Worm (Caenorhabditis elegans): ENCODE measurements around the gene daf-2.

The daf-2 gene

ce11 chrIII:2983044-2983443, 57.6 kb downstream of the daf-2 start:
- TF ChIP-seq nhr-77 (tag; optimal IDR thresholded peaks at IDR 0.05) (no peak), C34B4.2 (tag; optimal IDR thresholded peaks at IDR 0.05) (no peak), ceh-82 (tag; optimal IDR thresholded peaks at IDR 0.05) (no peak), zip-4 (GFP tag; optimal IDR thresholded peaks at IDR 0.05) (no peak), F16B12.6 (tag; optimal IDR thresholded peaks at IDR 0.05) (no peak), nhr-84 (tag; optimal IDR thresholded peaks at IDR 0.05) (no peak), snu-23 (GFP tag; optimal IDR thresholded peaks at IDR 0.05) (no peak), isw-1 (GFP tag; IDR thresholded peaks at IDR 0.05) (no peak), unc-98 (GFP tag; IDR thresholded peaks at IDR 0.05) (no peak), fkh-4 (tag; optimal IDR thresholded peaks at IDR 0.05; ENCODE audit: borderline replicate concordance) (no peak), dsc-1 (tag; optimal IDR thresholded peaks at IDR 0.05) (peak; percentile 76), unc-86 (tag; optimal IDR thresholded peaks at IDR 0.05) (no peak), elt-3 (tag; optimal IDR thresholded peaks at IDR 0.05) (no peak), lin-14 (GFP tag; optimal IDR thresholded peaks at IDR 0.05) (no peak), elt-2 (tag; optimal IDR thresholded peaks at IDR 0.05) (no peak), C16A3.4 (tag; optimal IDR thresholded peaks at IDR 0.05) (no peak), mdl-1 (tag; optimal IDR thresholded peaks at IDR 0.05) (no peak), ces-1 (GFP tag; optimal IDR thresholded peaks at IDR 0.05) (no peak), tbx-2 (tag; optimal IDR thresholded peaks at IDR 0.05) (no peak), nhr-47 (tag; optimal IDR thresholded peaks at IDR 0.05) (no peak), irx-1 (tag; optimal IDR thresholded peaks at IDR 0.05) (no peak), nhr-19 (GFP tag; conservative IDR thresholded peaks at IDR 0.05) (no peak), unc-30 (tag; optimal IDR thresholded peaks at IDR 0.05) (no peak), Y116A8C.19 (tag; optimal IDR thresholded peaks at IDR 0.05; ENCODE audit: borderline replicate concordance) (no peak), efl-1 (optimal IDR thresholded peaks at IDR 0.05) (no peak), efl-1 (GFP tag; optimal IDR thresholded peaks at IDR 0.05 in 1 of 2) (peak in 1 of 2 experiments; percentile 50), fkh-8 (tag; optimal IDR thresholded peaks at IDR 0.05) (peak; percentile 8), nhr-28 (tag; optimal IDR thresholded peaks at IDR 0.05) (no peak), pag-3 (tag; optimal IDR thresholded peaks at IDR 0.05; ENCODE audit: borderline replicate concordance, insufficient read depth) (no peak), nhr-85 (tag) (peak; percentile 12), sox-4 (tag; optimal IDR thresholded peaks at IDR 0.05) (no peak), swsn-7 (tag; optimal IDR thresholded peaks at IDR 0.05) (no peak), vab-15 (tag; optimal IDR thresholded peaks at IDR 0.05) (no peak), nhr-20 (tag; optimal IDR thresholded peaks at IDR 0.05) (no peak)

- no peak for TF ChIP-seq swsn-7 (tag; optimal IDR thresholded peaks at IDR 0.05)
- TF ChIP-seq tlp-1 (tag; optimal IDR thresholded peaks at IDR 0.05) = no peak
- no peak for TF ChIP-seq ztf-4 (tag; optimal IDR thresholded peaks at IDR 0.05)
- no peak for TF ChIP-seq lin-13 (GFP tag; optimal IDR thresholded peaks at IDR 0.05)
- TF ChIP-seq C04F5.9 (tag; optimal IDR thresholded peaks at IDR 0.05) = no peak
- no peak for TF ChIP-seq xbp-1 (tag; optimal IDR thresholded peaks at IDR 0.05)
- no peak for TF ChIP-seq nhr-71 (tag; optimal IDR thresholded peaks at IDR 0.05)
- no peak for TF ChIP-seq efl-1 (optimal IDR thresholded peaks at IDR 0.05)
- TF ChIP-seq efl-1 (GFP tag; optimal IDR thresholded peaks at IDR 0.05 in 1 of 2) = no peak
- no peak for TF ChIP-seq unc-98 (GFP tag; IDR thresholded peaks at IDR 0.05)
- TF ChIP-seq grh-1 (GFP tag; IDR thresholded peaks at IDR 0.05) = no peak
Measured at ce11 chrIII:2982109-2982508, 58.5 kb downstream of the daf-2 start, which contains the start of gene Y55D5A.1. Gene Y55D5A.1, plus strand, starts transcription at chrIII:2982409.

- peak in 1 of 6 experiments; percentile 71 for TF ChIP-seq elt-3 (tag; optimal IDR thresholded peaks at IDR 0.05)
- TF ChIP-seq nhr-90 (tag; optimal IDR thresholded peaks at IDR 0.05; ENCODE audit: poor library complexity) = peak; percentile 10
- no peak for TF ChIP-seq swsn-7 (tag; optimal IDR thresholded peaks at IDR 0.05)
- TF ChIP-seq ceh-63 (GFP tag; optimal IDR thresholded peaks at IDR 0.05) = no peak
- no peak for TF ChIP-seq jun-1 (tag; optimal IDR thresholded peaks at IDR 0.05)
- no peak for TF ChIP-seq alr-1 (tag; optimal IDR thresholded peaks at IDR 0.05; ENCODE audit: borderline replicate concordance)
- TF ChIP-seq efl-1 (optimal IDR thresholded peaks at IDR 0.05) = no peak
- peak in 1 of 2 experiments; percentile 38 for TF ChIP-seq efl-1 (GFP tag; optimal IDR thresholded peaks at IDR 0.05 in 1 of 2)
- peak; percentile 7 for TF ChIP-seq blmp-1 (tag; optimal IDR thresholded peaks at IDR 0.05)
Measured at ce11 chrIII:2980927-2981326, 59.7 kb downstream of the daf-2 start.

Measured in whole organism, L1 larva.